Worm (Caenorhabditis elegans): ENCODE measurements around the gene Y49A3A.4.

Gene Y49A3A.4

ce11 chrV:14366487-14366962 is 7.8 kb upstream of the Y49A3A.4 start (continued):
- TF ChIP-seq mxl-3 (GFP tag; optimal IDR thresholded peaks at IDR 0.05) (peak; percentile 76), dve-1 (tag; optimal IDR thresholded peaks at IDR 0.05; ENCODE audit: insufficient read depth) (peak; percentile 81), daf-19 (GFP tag; conservative IDR thresholded peaks at IDR 0.05) (no peak), Y48G9A.11 (GFP tag; IDR thresholded peaks at IDR 0.05) (no peak), F26F4.8 (GFP tag; conservative IDR thresholded peaks at IDR 0.05) (no peak), unc-130 (GFP tag; optimal IDR thresholded peaks at IDR 0.05) (no peak), nhr-77 (tag; optimal IDR thresholded peaks at IDR 0.05) (no peak), snpc-4 (tag; optimal IDR thresholded peaks at IDR 0.05) (no peak), nhr-10 (tag; optimal IDR thresholded peaks at IDR 0.05) (peak; percentile 81), lir-3 (tag; optimal IDR thresholded peaks at IDR 0.05) (peak; percentile 45), nhr-48 (tag; optimal IDR thresholded peaks at IDR 0.05) (peak; percentile 87), madf-5 (GFP tag; IDR thresholded peaks at IDR 0.05) (no peak), lin-39 (tag; optimal IDR thresholded peaks at IDR 0.05) (no peak), Y5F2A.4 (GFP tag; optimal IDR thresholded peaks at IDR 0.05) (no peak), pqm-1 (tag; optimal IDR thresholded peaks at IDR 0.05) (no peak), fos-1 (tag; optimal IDR thresholded peaks at IDR 0.05) (no peak), F49E8.2 (tag; optimal IDR thresholded peaks at IDR 0.05; ENCODE audit: borderline replicate concordance) (no peak), ceh-62 (tag; optimal IDR thresholded peaks at IDR 0.05) (no peak), gei-8 (GFP tag; optimal IDR thresholded peaks at IDR 0.05) (no peak), snpc-1.2 (GFP tag; IDR thresholded peaks at IDR 0.05) (no peak), daf-12 (tag; optimal IDR thresholded peaks at IDR 0.05) (peak; percentile 46), mep-1 (tag; optimal IDR thresholded peaks at IDR 0.05) (peak; percentile 81), duxl-1 (tag; optimal IDR thresholded peaks at IDR 0.05; ENCODE audit: poor library complexity) (peak; percentile 27), ceh-20 (GFP tag; IDR thresholded peaks at IDR 0.05) (peak; percentile 66; the same call in 1 of the 2 replicates), lsy-2 (tag; optimal IDR thresholded peaks at IDR 0.05) (peak; percentile 65 to 79), sdz-12 (GFP tag; optimal IDR thresholded peaks at IDR 0.05) (no peak), nhr-41 (GFP tag; IDR thresholded peaks at IDR 0.05) (no peak), hlh-30 (tag; optimal IDR thresholded peaks at IDR 0.05; ENCODE audit: insufficient read depth) (peak; percentile 91), nhr-237 (tag; optimal IDR thresholded peaks at IDR 0.05) (no peak), egl-27 (tag; optimal IDR thresholded peaks at IDR 0.05) (peak; percentile 58), dmd-6 (GFP tag; IDR thresholded peaks at IDR 0.05) (peak; percentile 55), attf-4 (tag; optimal IDR thresholded peaks at IDR 0.05) (peak; percentile 45), zfp-2 (tag; optimal IDR thresholded peaks at IDR 0.05) (no peak), ceh-44 (GFP tag; IDR thresholded peaks at IDR 0.05) (peak; percentile 21; the same call in 1 of the 2 replicates), nhr-76 (tag; optimal IDR thresholded peaks at IDR 0.05) (no peak), ZK337.2 (GFP tag; IDR thresholded peaks at IDR 0.05) (no peak), ceh-28 (tag; optimal IDR thresholded peaks at IDR 0.05) (no peak), mdl-1 (tag; optimal IDR thresholded peaks at IDR 0.05) (peak; percentile 87 to 92), nhr-42 (GFP tag; IDR thresholded peaks at IDR 0.05) (0 out of 2 replicates have a peak, but pooled peaks have one; percentile 56), zip-11 (GFP tag; IDR thresholded peaks at IDR 0.05) (no peak), nhr-111 (GFP tag; optimal IDR thresholded peaks at IDR 0.05) (no peak), saeg-2 (GFP tag; IDR thresholded peaks at IDR 0.05) (0 out of 2 replicates have a peak, but pooled peaks have one; percentile 80), ZK546.5 (tag; optimal IDR thresholded peaks at IDR 0.05) (no peak), lim-7 (GFP tag; IDR thresholded peaks at IDR 0.05) (no peak), Y75B8A.6 (GFP tag; IDR thresholded peaks at IDR 0.05) (no peak), jun-1 (tag; optimal IDR thresholded peaks at IDR 0.05) (no peak), lin-15B (tag; optimal IDR thresholded peaks at IDR 0.05) (no peak), D1046.2 (GFP tag; IDR thresholded peaks at IDR 0.05) (no peak), nhr-25 (tag; optimal IDR thresholded peaks at IDR 0.05; ENCODE audit: borderline replicate concordance, insufficient read depth) (peak; percentile 22), aly-2 (tag; optimal IDR thresholded peaks at IDR 0.05) (no peak), spr-3 (GFP tag; optimal IDR thresholded peaks at IDR 0.05) (peak; percentile 33)
